Worm (Caenorhabditis elegans): Measurements from ENCODE around the gene gipc-2.
A peak's percentile ranks its signal among the peaks of the same experiment; 100 is the strongest.

Gene gipc-2

DNA sequence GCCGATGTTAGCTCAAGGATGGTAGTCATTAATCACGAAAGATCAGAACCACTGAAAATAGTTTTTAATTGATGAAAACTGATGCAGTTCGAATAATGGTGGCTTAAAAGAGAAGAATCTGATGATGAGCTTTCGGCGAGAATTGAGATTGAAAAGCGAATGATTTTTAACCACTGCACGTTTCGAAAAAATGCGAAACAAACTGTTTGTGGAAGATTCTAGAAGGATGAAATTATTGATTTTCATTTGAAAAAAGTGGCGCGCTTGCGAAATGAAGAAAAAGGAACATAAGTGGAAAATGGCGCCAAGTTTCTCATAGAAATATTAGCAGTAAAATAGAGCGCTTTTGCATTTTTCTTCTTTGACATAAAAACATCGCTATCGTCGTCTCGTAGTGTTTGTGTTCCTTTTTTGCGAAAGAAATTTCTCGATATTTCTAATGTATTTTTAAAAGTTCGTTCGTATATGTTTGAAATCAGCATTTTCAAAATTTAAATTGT is 32.5 kb downstream of the gipc-2 start, which contains the start of gene uba-1 (continued):
- no peak for TF ChIP-seq R02D3.7 (tag; optimal IDR thresholded peaks at IDR 0.05)
- 0 out of 2 replicates have a peak, but pooled peaks have one; percentile 19 for TF ChIP-seq egl-43 (GFP tag; IDR thresholded peaks at IDR 0.05)
- TF ChIP-seq lsy-2 (tag; optimal IDR thresholded peaks at IDR 0.05): peak in 1 of 2 experiments; percentile 69
- no peak for TF ChIP-seq nhr-10 (tag; optimal IDR thresholded peaks at IDR 0.05)
- no peak for TF ChIP-seq sdz-12 (GFP tag; optimal IDR thresholded peaks at IDR 0.05)
- no peak for TF ChIP-seq snpc-4 (tag; optimal IDR thresholded peaks at IDR 0.05)
- 0 out of 2 replicates have a peak, but pooled peaks have one; percentile 40 for TF ChIP-seq Y75B8A.6 (GFP tag; IDR thresholded peaks at IDR 0.05)
- no peak for TF ChIP-seq ZK337.2 (GFP tag; IDR thresholded peaks at IDR 0.05)
- no peak for TF ChIP-seq ztf-7 (tag; optimal IDR thresholded peaks at IDR 0.05)
- no peak for TF ChIP-seq F49E8.2 (tag; optimal IDR thresholded peaks at IDR 0.05; ENCODE audit: borderline replicate concordance)
- no peak for TF ChIP-seq nhr-76 (tag; optimal IDR thresholded peaks at IDR 0.05)
- TF ChIP-seq pha-4 (GFP tag; IDR thresholded peaks at IDR 0.05): 0 out of 2 replicates have a peak, but pooled peaks have one; percentile 51
- TF ChIP-seq pha-4 (tag; optimal IDR thresholded peaks at IDR 0.05): peak; percentile 15
- TF ChIP-seq unc-62 (GFP tag; optimal IDR thresholded peaks at IDR 0.05 in 1 of 2): no peak
- no peak for TF ChIP-seq unc-62 (tag; optimal IDR thresholded peaks at IDR 0.05)
- TF ChIP-seq nhr-41 (GFP tag; IDR thresholded peaks at IDR 0.05): no peak
- no peak for TF ChIP-seq fkh-10 (GFP tag; optimal IDR thresholded peaks at IDR 0.05)
- no peak for TF ChIP-seq mxl-2 (GFP tag; conservative IDR thresholded peaks at IDR 0.05)
- no peak for TF ChIP-seq lir-3 (tag; optimal IDR thresholded peaks at IDR 0.05)
- peak; percentile 28; the same call in 1 of the 2 replicates for TF ChIP-seq hmg-1.1 (GFP tag; IDR thresholded peaks at IDR 0.05)
- TF ChIP-seq set-16 (GFP tag; IDR thresholded peaks at IDR 0.05): no peak
- 0 out of 2 replicates have a peak, but pooled peaks have one; percentile 18 for TF ChIP-seq Y105C5A.15 (GFP tag; IDR thresholded peaks at IDR 0.05)
- no peak for TF ChIP-seq dmd-9 (GFP tag; IDR thresholded peaks at IDR 0.05)
- no peak for TF ChIP-seq tra-1 (GFP tag; IDR thresholded peaks at IDR 0.05)
- TF ChIP-seq egl-27 (tag; optimal IDR thresholded peaks at IDR 0.05): no peak
- TF ChIP-seq nhr-237 (tag; optimal IDR thresholded peaks at IDR 0.05): no peak
- no peak for TF ChIP-seq ceh-28 (tag; optimal IDR thresholded peaks at IDR 0.05)
- TF ChIP-seq mes-2 (tag; optimal IDR thresholded peaks at IDR 0.05; ENCODE audit: poor library complexity, severe bottlenecking): peak; percentile 57
- TF ChIP-seq ceh-82 (tag; optimal IDR thresholded peaks at IDR 0.05): no peak
- TF ChIP-seq zip-11 (GFP tag; IDR thresholded peaks at IDR 0.05): no peak
- peak; percentile 92 for TF ChIP-seq zfp-3 (GFP tag; conservative IDR thresholded peaks at IDR 0.05)
- no peak for TF ChIP-seq nhr-11 (tag; optimal IDR thresholded peaks at IDR 0.05)
- TF ChIP-seq ceh-44 (GFP tag; IDR thresholded peaks at IDR 0.05): no peak
- no peak for TF ChIP-seq jun-1 (tag; optimal IDR thresholded peaks at IDR 0.05)
- TF ChIP-seq snpc-1.2 (GFP tag; IDR thresholded peaks at IDR 0.05): 0 out of 2 replicates have a peak, but pooled peaks have one; percentile 43
- TF ChIP-seq T26A8.4 (GFP tag; IDR thresholded peaks at IDR 0.05): peak; percentile 75
- TF ChIP-seq ceh-20 (GFP tag; IDR thresholded peaks at IDR 0.05): 0 out of 2 replicates have a peak, but pooled peaks have one; percentile 24
- peak; percentile 77 for TF ChIP-seq nhr-102 (tag; optimal IDR thresholded peaks at IDR 0.05)
- TF ChIP-seq zip-2 (tag; optimal IDR thresholded peaks at IDR 0.05): peak; percentile 61
- TF ChIP-seq F10B5.3 (tag; optimal IDR thresholded peaks at IDR 0.05): no peak
- no peak for TF ChIP-seq D1046.2 (GFP tag; IDR thresholded peaks at IDR 0.05)
- TF ChIP-seq ceh-32 (tag; optimal IDR thresholded peaks at IDR 0.05; ENCODE audit: poor library complexity): no peak
- no peak for TF ChIP-seq gei-8 (GFP tag; optimal IDR thresholded peaks at IDR 0.05)
- no peak for TF ChIP-seq fos-1 (tag; optimal IDR thresholded peaks at IDR 0.05)
- no peak for TF ChIP-seq Y5F2A.4 (GFP tag; optimal IDR thresholded peaks at IDR 0.05)
- no peak for TF ChIP-seq pqm-1 (tag; optimal IDR thresholded peaks at IDR 0.05)
- TF ChIP-seq nhr-48 (tag; optimal IDR thresholded peaks at IDR 0.05): peak; percentile 53
- TF ChIP-seq spr-3 (GFP tag; optimal IDR thresholded peaks at IDR 0.05): no peak
- TF ChIP-seq hlh-30 (tag; optimal IDR thresholded peaks at IDR 0.05; ENCODE audit: insufficient read depth): peak; percentile 9
- TF ChIP-seq nhr-25 (tag; optimal IDR thresholded peaks at IDR 0.05; ENCODE audit: borderline replicate concordance, insufficient read depth): peak; percentile 36
- no peak for TF ChIP-seq saeg-2 (GFP tag; IDR thresholded peaks at IDR 0.05)

Measured in whole organism, L4 larva.